Worm (Caenorhabditis elegans) whole organism, L4 larva: ENCODE measurements around the gene Y70C5A.3.

Experiments
- ctbp-1 ChIP-seq: fragments of 200-800 bp; sonication (Bioruptor generic); IDR thresholded peaks from 2 replicates; pipeline ENCODE4 v1.3.6; 2022; ENCODE audit warnings: missing genetic modification reagents, missing genetic modification characterization, missing compliant biosample characterization
- madf-5 ChIP-seq, 2 experiments: fragments of 200-800 bp; sonication (Bioruptor generic); IDR thresholded peaks; 2 replicates each; pipeline ENCODE4 v1.3.6; 2022; ENCODE audit warnings: missing compliant biosample characterization in 2 of 2, missing genetic modification characterization in 2 of 2
- nhr-10 ChIP-seq: fragments of 150-350 bp; optimal IDR thresholded peaks from 2 replicates; lab custom pipeline; 2014; ENCODE audit warnings: missing biosample characterization, missing genetic modification characterization
- nhr-111 ChIP-seq: fragments of 200-800 bp; sonication (Bioruptor generic); optimal IDR thresholded peaks from 2 replicates; lab custom pipeline; 2018; ENCODE audit warnings: mild to moderate bottlenecking, missing genetic modification characterization, missing compliant biosample characterization
- tra-1 ChIP-seq: fragments of 200-800 bp; sonication (Bioruptor generic); IDR thresholded peaks from 2 replicates; pipeline ENCODE4 v1.3.6; 2022; ENCODE audit warnings: missing genetic modification reagents, missing genetic modification characterization, missing compliant biosample characterization
- ztf-11 ChIP-seq: fragments of 150-350 bp; optimal IDR thresholded peaks from 2 replicates; lab custom pipeline; 2014; ENCODE audit warnings: missing biosample characterization, missing genetic modification characterization

DNA sequence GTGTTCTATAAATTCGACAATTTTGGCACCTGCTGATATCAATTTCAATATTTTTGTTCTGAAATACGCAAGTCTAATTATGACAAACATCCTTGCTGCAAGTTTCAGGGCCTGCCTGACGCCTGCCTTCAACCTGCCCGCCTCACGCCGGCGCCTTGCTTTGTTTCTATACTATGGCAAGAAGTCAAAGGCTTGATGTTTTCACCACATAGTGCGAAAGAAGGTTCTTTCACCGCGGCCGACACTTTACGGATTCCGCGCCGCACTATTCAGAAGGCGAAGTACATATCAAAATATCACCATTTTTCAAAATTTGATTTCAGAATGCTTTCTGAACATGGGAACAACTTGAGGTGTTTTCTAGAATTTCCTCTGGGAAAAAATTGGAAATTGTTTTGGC is 31.2 kb downstream of the Y70C5A.3 start:
- TF ChIP-seq ztf-11 (tag; lab: Kevin White, UChicago) (no peak), nhr-10 (no peak), tra-1 (no peak), ctbp-1 (GFP tag; lab: Robert Waterston, UW) (no peak), madf-5 (GFP tag; IDR thresholded peaks at IDR 0.05; lab: Robert Waterston, UW) (no peak), nhr-111 (GFP tag; lab: Kevin White, UChicago) (no peak)
